Worm (Caenorhabditis elegans) whole organism, L4/young adult: Measurements from ENCODE around the gene nspe-7.

Experiments used
- W03F9.2 ChIP-seq: fragments of 150-350 bp; optimal IDR thresholded peaks from 2 replicates; lab custom pipeline; 2014; ENCODE audit warnings: missing biosample characterization, missing genetic modification characterization
- him-1 ChIP-seq: sonication (generic microtip); optimal IDR thresholded peaks from 2 replicates; lab custom pipeline; 2016; ENCODE audit warnings: missing genotype, missing genetic modification reagents, missing genetic modification characterization, missing compliant biosample characterization

ce11 chrII:12612218-12612617 is 14.8 kb upstream of the nspe-7 start, which contains the start of gene nspe-4:
- TF ChIP-seq W03F9.2 (tag; lab: Kevin White, UChicago), result no peak
- TF ChIP-seq him-1 (tag; lab: Kevin White, UChicago), result no peak
